Fruit fly (Drosophila melanogaster) whole organism, embryonic: ENCODE measurements around the gene Ccz1.

Experiments used
- CG10366 ChIP-seq: fragments of 200-800 bp; sonication (Bioruptor generic); IDR thresholded peaks from 2 replicates; pipeline ENCODE4 v1.3.6; 2022; ENCODE audit warnings: missing biosample characterization, missing genetic modification characterization
- CG10654 ChIP-seq: fragments of 200-800 bp; sonication (Bioruptor generic); optimal IDR thresholded peaks from 2 replicates; lab custom pipeline; 2016; ENCODE audit warnings: missing biosample characterization, missing genetic modification characterization
- CG11093 ChIP-seq: fragments of 200-800 bp; sonication (Bioruptor generic); IDR thresholded peaks from 3 replicates; pipeline ENCODE4 v1.3.6; 2022; ENCODE audit warnings: missing biosample characterization, missing genetic modification characterization
- CG11504 ChIP-seq: fragments of 200-800 bp; sonication (Bioruptor generic); optimal IDR thresholded peaks from 3 replicates; lab custom pipeline; 2019; ENCODE audit warnings: missing biosample characterization, mild to moderate bottlenecking, missing genetic modification characterization, moderate library complexity
- CG11696 ChIP-seq: fragments of 200-800 bp; sonication (Bioruptor generic); IDR thresholded peaks from 2 replicates; pipeline ENCODE4 v1.3.6; 2022; ENCODE audit warnings: missing biosample characterization, missing genetic modification characterization
- CG12769 ChIP-seq: fragments of 200-800 bp; sonication (Bioruptor generic); optimal IDR thresholded peaks from 2 replicates; lab custom pipeline; 2019; ENCODE audit warnings: missing biosample characterization, mild to moderate bottlenecking, missing genetic modification characterization, moderate library complexity
- CG13424 ChIP-seq: fragments of 200-800 bp; sonication (Bioruptor generic); optimal IDR thresholded peaks from 2 replicates; lab custom pipeline; 2019; ENCODE audit warnings: missing biosample characterization, mild to moderate bottlenecking, missing genetic modification characterization, moderate library complexity
- CG15269 ChIP-seq: fragments of 200-800 bp; sonication (Bioruptor generic); optimal IDR thresholded peaks from 2 replicates; lab custom pipeline; 2018; ENCODE audit warnings: missing biosample characterization, mild to moderate bottlenecking, missing genetic modification characterization, moderate library complexity
- CG1602 ChIP-seq: fragments of 200-800 bp; sonication (Bioruptor generic); optimal IDR thresholded peaks from 3 replicates; lab custom pipeline; 2016; ENCODE audit warnings: missing biosample characterization, missing genetic modification characterization
- CG16779 ChIP-seq: fragments of 200-800 bp; sonication (Bioruptor generic); IDR thresholded peaks from 2 replicates; pipeline ENCODE4 v1.3.6; 2022; ENCODE audit warnings: missing biosample characterization, missing genetic modification characterization
- CG1832 ChIP-seq: fragments of 200-800 bp; sonication (Bioruptor generic); optimal IDR thresholded peaks from 2 replicates; lab custom pipeline; 2017; ENCODE audit warnings: missing biosample characterization, mild to moderate bottlenecking, missing genetic modification characterization, inconsistent platforms
- CG2202 ChIP-seq: fragments of 200-800 bp; sonication (Bioruptor generic); optimal IDR thresholded peaks from 2 replicates; lab custom pipeline; 2018; ENCODE audit warnings: missing biosample characterization, mild to moderate bottlenecking, missing genetic modification characterization
- CG3065 ChIP-seq: fragments of 200-800 bp; sonication (Bioruptor generic); optimal IDR thresholded peaks from 2 replicates; lab custom pipeline; 2016; ENCODE audit warnings: missing biosample characterization, missing genetic modification characterization
- CG3163 ChIP-seq: fragments of 200-800 bp; sonication (Bioruptor generic); optimal IDR thresholded peaks from 3 replicates; lab custom pipeline; 2016; ENCODE audit warnings: missing biosample characterization, missing genetic modification characterization
- CG3847 ChIP-seq: fragments of 200-800 bp; sonication (Bioruptor generic); IDR thresholded peaks from 2 replicates; pipeline ENCODE4 v1.3.6; 2022; ENCODE audit warnings: missing biosample characterization, missing genetic modification characterization
- CG43689 ChIP-seq: fragments of 200-800 bp; sonication (Bioruptor generic); IDR thresholded peaks from 2 replicates; pipeline ENCODE4 v1.3.6; 2022; ENCODE audit warnings: missing biosample characterization, missing genetic modification characterization
- CG7372 ChIP-seq: fragments of 200-800 bp; sonication (Bioruptor generic); IDR thresholded peaks from 2 replicates; pipeline ENCODE4 v1.3.6; 2022; ENCODE audit warnings: missing biosample characterization, missing genetic modification characterization
- CG8089 ChIP-seq: fragments of 200-800 bp; sonication (Bioruptor generic); optimal IDR thresholded peaks from 3 replicates; lab custom pipeline; 2016; ENCODE audit warnings: missing biosample characterization, missing genetic modification characterization
- CG8290 ChIP-seq, 3 experiments: fragments of 200-800 bp; sonication (Bioruptor generic); optimal IDR thresholded peaks; 2 replicates each; lab custom pipeline; 2016 to 2019; ENCODE audit warnings: missing biosample characterization in 3 of 3, missing genetic modification characterization in 3 of 3, mild to moderate bottlenecking in 2 of 3, moderate library complexity in 1 of 3
- CG8478 ChIP-seq: fragments of >200 bp; optimal IDR thresholded peaks from 2 replicates; lab custom pipeline; 2018
- CG9727 ChIP-seq: fragments of 200-800 bp; sonication (Bioruptor generic); optimal IDR thresholded peaks from 3 replicates; lab custom pipeline; 2017; ENCODE audit warnings: missing biosample characterization, mild to moderate bottlenecking, missing genetic modification characterization
- CG9932 ChIP-seq: fragments of 200-800 bp; sonication (Bioruptor generic); IDR thresholded peaks from 2 replicates; pipeline ENCODE4 v1.3.6; 2022; ENCODE audit warnings: missing biosample characterization, missing genetic modification characterization
- Ets97D ChIP-seq: fragments of 200-800 bp; sonication (Bioruptor generic); optimal IDR thresholded peaks from 3 replicates; lab custom pipeline; 2016; ENCODE audit warnings: missing biosample characterization, missing genetic modification characterization
- Fer2 ChIP-seq: fragments of 200-800 bp; sonication (Bioruptor generic); optimal IDR thresholded peaks from 2 replicates; lab custom pipeline; 2018; ENCODE audit warnings: missing biosample characterization, mild to moderate bottlenecking, missing genetic modification characterization, moderate library complexity
- HLHmδ ChIP-seq: fragments of 200-800 bp; sonication (Bioruptor generic); optimal IDR thresholded peaks from 2 replicates; lab custom pipeline; 2018; ENCODE audit warnings: missing biosample characterization, mild to moderate bottlenecking, missing genetic modification characterization, moderate library complexity
- HmgD ChIP-seq: fragments of 200-800 bp; sonication (Bioruptor generic); optimal IDR thresholded peaks from 3 replicates; lab custom pipeline; 2016; ENCODE audit warnings: missing biosample characterization, missing genetic modification characterization
- HmgZ ChIP-seq: fragments of 200-800 bp; sonication (Bioruptor generic); optimal IDR thresholded peaks from 2 replicates; lab custom pipeline; 2018; ENCODE audit warnings: missing biosample characterization, mild to moderate bottlenecking, missing genetic modification characterization
- Mrtf ChIP-seq: fragments of 200-800 bp; sonication (Bioruptor generic); IDR thresholded peaks from 3 replicates; pipeline ENCODE4 v1.3.6; 2022; ENCODE audit warnings: missing biosample characterization, missing genetic modification characterization
- Nf-YA ChIP-seq: fragments of 200-800 bp; sonication (Bioruptor generic); IDR thresholded peaks from 2 replicates; pipeline ENCODE4 v1.3.6; 2022; ENCODE audit warnings: missing biosample characterization, missing genetic modification characterization
- Nf-YC ChIP-seq: fragments of 200-800 bp; optimal IDR thresholded peaks from 3 replicates; lab custom pipeline; 2019; ENCODE audit warnings: missing biosample characterization, mild to moderate bottlenecking, missing genetic modification characterization, moderate library complexity
- ac ChIP-seq: fragments of 200-800 bp; sonication (Bioruptor generic); optimal IDR thresholded peaks from 3 replicates; lab custom pipeline; 2017; ENCODE audit warnings: missing biosample characterization, mild to moderate bottlenecking, missing genetic modification characterization
- br ChIP-seq: fragments of >200 bp; optimal IDR thresholded peaks from 2 replicates; lab custom pipeline; 2017
- bsh ChIP-seq, 2 experiments: fragments of 200-800 bp; sonication (Bioruptor generic); optimal IDR thresholded peaks; 2 replicates each; lab custom pipeline; 2017 to 2018; ENCODE audit warnings: mild to moderate bottlenecking in 2 of 2, missing biosample characterization in 2 of 2, missing genetic modification characterization in 2 of 2, moderate library complexity in 1 of 2
- cad ChIP-seq: fragments of >200 bp; optimal IDR thresholded peaks from 2 replicates; lab custom pipeline; 2017; ENCODE audit warnings: missing biosample characterization, missing genetic modification characterization
- chm ChIP-seq: fragments of 200-800 bp; sonication (Bioruptor generic); IDR thresholded peaks from 2 replicates; pipeline ENCODE4 v1.3.6; 2022; ENCODE audit warnings: missing biosample characterization, missing genetic modification characterization
- dan ChIP-seq: fragments of 200-800 bp; sonication (Bioruptor generic); IDR thresholded peaks from 2 replicates; pipeline ENCODE4 v1.3.6; 2022; ENCODE audit warnings: missing biosample characterization, missing genetic modification characterization
- dmrt99B ChIP-seq: fragments of 200-800 bp; sonication (Bioruptor generic); optimal IDR thresholded peaks from 2 replicates; lab custom pipeline; 2018; ENCODE audit warnings: missing biosample characterization, mild to moderate bottlenecking, missing genetic modification characterization, moderate library complexity
- eve ChIP-seq, 2 experiments: fragments of >200 bp; optimal IDR thresholded peaks; 2 replicates each; lab custom pipeline; 2017; ENCODE audit warnings: missing biosample characterization in 2 of 2, missing genetic modification characterization in 2 of 2
- lab ChIP-seq: fragments of 200-800 bp; sonication (Bioruptor generic); optimal IDR thresholded peaks from 3 replicates; lab custom pipeline; 2017; ENCODE audit warnings: missing biosample characterization, missing genetic modification characterization, mild to moderate bottlenecking, moderate library complexity, missing genetic modification reagents
- oc ChIP-seq: fragments of 200-800 bp; sonication (Bioruptor generic); optimal IDR thresholded peaks from 2 replicates; lab custom pipeline; 2018; ENCODE audit warnings: missing biosample characterization, mild to moderate bottlenecking, missing genetic modification characterization, moderate library complexity
- org-1 ChIP-seq: fragments of 200-800 bp; sonication (Bioruptor generic); optimal IDR thresholded peaks from 2 replicates; lab custom pipeline; 2017; ENCODE audit warnings: missing biosample characterization, missing genetic modification characterization
- pnt ChIP-seq: fragments of 200-800 bp; sonication (Bioruptor generic); optimal IDR thresholded peaks from 3 replicates; lab custom pipeline; 2016; ENCODE audit warnings: missing biosample characterization, missing genetic modification characterization
- psq ChIP-seq: fragments of 200-800 bp; sonication (Bioruptor generic); optimal IDR thresholded peaks from 2 replicates; lab custom pipeline; 2017; ENCODE audit warnings: missing biosample characterization, missing genetic modification characterization
- sc ChIP-seq, 3 experiments: fragments of >200 bp in 2 of 3; fragments of 200-800 bp in 1 of 3; sonication (Bioruptor generic) in 1 of 3; optimal IDR thresholded peaks; 2 replicates in 2 of 3; 3 replicates in 1 of 3; lab custom pipeline; 2017; ENCODE audit warnings: mild to moderate bottlenecking in 1 of 3, missing biosample characterization in 1 of 3, missing genetic modification characterization in 1 of 3, missing genetic modification reagents in 1 of 3
- seq ChIP-seq: fragments of 200-800 bp; sonication (Bioruptor generic); IDR thresholded peaks from 2 replicates; pipeline ENCODE4 v1.3.6; 2022; ENCODE audit warnings: missing biosample characterization, missing genetic modification characterization
- slp2 ChIP-seq: fragments of 200-800 bp; sonication (Bioruptor generic); optimal IDR thresholded peaks from 2 replicates; lab custom pipeline; 2016; ENCODE audit warnings: missing biosample characterization, missing genetic modification characterization
- sna ChIP-seq: fragments of 200-800 bp; sonication (Bioruptor generic); IDR thresholded peaks from 2 replicates; pipeline ENCODE4 v1.3.6; 2022; ENCODE audit warnings: missing biosample characterization, missing genetic modification characterization; ENCODE audit not compliant: partially characterized antibody
- sr ChIP-seq: fragments of 200-800 bp; sonication (Bioruptor generic); IDR thresholded peaks from 3 replicates; pipeline ENCODE4 v1.3.6; 2022; ENCODE audit warnings: missing biosample characterization, missing genetic modification characterization
- tll ChIP-seq, 2 experiments: fragments of 200-800 bp in 1 of 2; fragments of >200 bp in 1 of 2; sonication (Bioruptor generic) in 1 of 2; optimal IDR thresholded peaks; 2 replicates each; lab custom pipeline; 2017 to 2019; ENCODE audit warnings: missing biosample characterization in 2 of 2, missing genetic modification characterization in 2 of 2, mild to moderate bottlenecking in 1 of 2, moderate library complexity in 1 of 2
- twi ChIP-seq: fragments of 200-800 bp; optimal IDR thresholded peaks from 2 replicates; lab custom pipeline; 2019; ENCODE audit warnings: missing biosample characterization, mild to moderate bottlenecking, missing genetic modification characterization, moderate library complexity
- z ChIP-seq: fragments of 200-800 bp; sonication (Bioruptor generic); IDR thresholded peaks from 3 replicates; pipeline ENCODE4 v1.3.6; 2022; ENCODE audit warnings: missing biosample characterization, missing genetic modification characterization

Ccz1 gene

DNA sequence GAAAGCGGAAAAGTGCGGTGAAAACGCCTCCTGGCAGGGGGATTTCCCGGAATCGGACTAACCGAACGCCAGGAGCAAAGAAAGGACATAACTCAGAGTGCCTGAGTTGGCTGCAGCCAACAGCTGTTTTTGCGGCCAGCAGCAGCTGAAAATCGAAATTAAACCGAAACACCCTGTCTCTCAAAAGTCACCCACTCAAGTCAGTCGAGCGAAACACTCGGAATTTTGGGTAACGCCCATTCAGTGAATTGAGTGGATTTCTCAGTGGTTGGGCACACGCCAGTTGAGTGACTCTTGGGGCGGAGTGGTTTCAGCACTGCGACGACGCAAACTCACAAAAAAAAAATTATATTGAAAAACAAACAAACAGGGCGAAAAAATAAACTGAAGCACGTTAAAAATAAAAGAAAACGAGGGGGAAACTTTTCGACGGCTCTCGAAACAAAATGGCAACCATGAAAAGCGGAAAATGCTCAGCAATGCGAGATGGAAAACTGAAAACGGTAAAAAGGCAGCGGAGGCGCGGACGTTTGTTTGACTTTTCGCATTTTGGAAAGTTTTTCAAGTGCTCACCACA is 20.1 kb downstream of the Ccz1 start (continued):
- TF ChIP-seq pnt, result no peak
- TF ChIP-seq CG11504, result no peak
- no peak for TF ChIP-seq CG12769 (tag; lab: Kevin White, UChicago)
- no peak for TF ChIP-seq CG7372 (GFP tag; lab: Robert Waterston, UW)
- no peak for TF ChIP-seq CG3847 (GFP tag; lab: Robert Waterston, UW)
- no peak for TF ChIP-seq dmrt99B (tag; lab: Kevin White, UChicago)
- TF ChIP-seq ac (GFP tag; lab: Kevin White, UChicago), result peak; percentile 94
- no peak for TF ChIP-seq oc (tag; lab: Kevin White, UChicago)
- TF ChIP-seq CG11093 (GFP tag; lab: Robert Waterston, UW), result no peak
- TF ChIP-seq CG13424, result no peak
- TF ChIP-seq CG8089 (GFP tag; lab: Kevin White, UChicago), result no peak
- TF ChIP-seq psq (GFP tag; lab: Kevin White, UChicago), result no peak
- no peak for TF ChIP-seq lab
- TF ChIP-seq bsh (GFP tag; optimal IDR thresholded peaks at IDR 0.05; lab: Kevin White, UChicago), result peak in 1 of 2 experiments; percentile 78
- no peak for TF ChIP-seq CG16779
- 0 out of 2 replicates have a peak, but pooled peaks have one; percentile 56 for TF ChIP-seq chm (GFP tag; lab: Robert Waterston, UW)
- no peak for TF ChIP-seq CG2202
- TF ChIP-seq CG9932 (GFP tag; lab: Robert Waterston, UW), result no peak
- TF ChIP-seq dan (GFP tag; lab: Robert Waterston, UW), result no peak
- TF ChIP-seq Nf-YC (tag; lab: Kevin White, UChicago), result peak; percentile 88
- no peak for TF ChIP-seq CG8478 (lab: Kevin White, UChicago)
- TF ChIP-seq CG1602 (GFP tag; lab: Kevin White, UChicago), result no peak
- no peak for TF ChIP-seq CG8290 (GFP tag; optimal IDR thresholded peaks at IDR 0.05; lab: Kevin White, UChicago)
- no peak for TF ChIP-seq CG8290 (tag; optimal IDR thresholded peaks at IDR 0.05; lab: Kevin White, UChicago)
- TF ChIP-seq sna (GFP tag; lab: Robert Waterston, UW), result 0 out of 2 replicates have a peak, but pooled peaks have one; percentile 49
- TF ChIP-seq tll (GFP tag; optimal IDR thresholded peaks at IDR 0.05; lab: Kevin White, UChicago), result peak in 1 of 2 experiments; percentile 56
- peak; percentile 15 for TF ChIP-seq HLHmδ (GFP tag; lab: Kevin White, UChicago)
- no peak for TF ChIP-seq Nf-YA
- TF ChIP-seq z (GFP tag; lab: Robert Waterston, UW), result peak; percentile 99
- peak; percentile 61 for TF ChIP-seq CG10366
- TF ChIP-seq Fer2 (tag; lab: Kevin White, UChicago), result no peak
- TF ChIP-seq sr, result no peak
- no peak for TF ChIP-seq CG3065
- no peak for TF ChIP-seq CG10654 (GFP tag; lab: Kevin White, UChicago)
- no peak for TF ChIP-seq CG11696 (GFP tag; lab: Robert Waterston, UW)
- TF ChIP-seq eve (GFP tag; optimal IDR thresholded peaks at IDR 0.05; lab: Kevin White, UChicago), result no peak
- TF ChIP-seq CG1832 (GFP tag; lab: Kevin White, UChicago), result no peak
- TF ChIP-seq CG15269 (tag; lab: Kevin White, UChicago), result no peak
- no peak for TF ChIP-seq CG3163 (GFP tag; lab: Kevin White, UChicago)
- no peak for TF ChIP-seq CG43689
- TF ChIP-seq CG9727 (GFP tag; lab: Kevin White, UChicago), result no peak
- no peak for TF ChIP-seq org-1 (GFP tag; lab: Kevin White, UChicago)
- TF ChIP-seq slp2, result no peak
- TF ChIP-seq sc (optimal IDR thresholded peaks at IDR 0.05; lab: Kevin White, UChicago), result no peak
- no peak for TF ChIP-seq sc (GFP tag; optimal IDR thresholded peaks at IDR 0.05; lab: Kevin White, UChicago)
- TF ChIP-seq Mrtf (GFP tag; lab: Robert Waterston, UW), result no peak
- no peak for TF ChIP-seq Ets97D (GFP tag; lab: Kevin White, UChicago)
- TF ChIP-seq twi (tag; lab: Kevin White, UChicago), result peak; percentile 46
- no peak for TF ChIP-seq br (lab: Kevin White, UChicago)
- TF ChIP-seq seq, result no peak
- TF ChIP-seq HmgD (GFP tag; lab: Kevin White, UChicago), result no peak
- peak; percentile 31 for TF ChIP-seq cad
- no peak for TF ChIP-seq HmgZ (tag; lab: Kevin White, UChicago)
